Fruit fly (Drosophila melanogaster): ENCODE results near the gene PNUTS.

The PNUTS gene

DNA sequence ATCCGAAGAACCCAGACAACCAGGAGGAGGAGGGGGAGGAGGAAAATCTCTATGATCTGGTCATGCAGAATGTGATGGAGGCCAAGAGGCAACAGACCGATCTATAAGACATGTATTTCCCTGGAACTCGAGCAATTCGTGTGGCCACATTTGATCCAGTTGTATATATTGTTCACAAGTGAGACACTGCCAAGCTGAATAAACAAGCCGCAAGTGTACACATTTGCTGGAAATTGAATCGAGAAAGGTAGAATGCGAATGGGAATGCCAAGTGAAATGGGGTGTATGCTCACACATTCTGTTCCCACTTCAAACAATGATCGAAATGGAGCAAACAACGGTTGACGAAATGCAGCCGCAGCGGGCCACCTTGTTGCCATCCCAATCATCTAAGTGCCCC lies 14.3 kb upstream of the PNUTS start (continued):
- TF ChIP-seq CG4854 (GFP tag; optimal IDR thresholded peaks at IDR 0.05) (no peak), CG5180 (GFP tag; optimal IDR thresholded peaks at IDR 0.05) (no peak), Med (GFP tag) (peak; percentile 75), NK7.1 (GFP tag; optimal IDR thresholded peaks at IDR 0.05) (no peak), trh (GFP tag; optimal IDR thresholded peaks at IDR 0.05) (no peak), CG10274 (GFP tag; optimal IDR thresholded peaks at IDR 0.05) (no peak), cad (GFP tag; optimal IDR thresholded peaks at IDR 0.05) (no peak), Hr39 (optimal IDR thresholded peaks at IDR 0.05) (no peak), Ravus (GFP tag; IDR thresholded peaks at IDR 0.05) (no peak), chn (GFP tag; optimal IDR thresholded peaks at IDR 0.05) (no peak), CG34376 (GFP tag; optimal IDR thresholded peaks at IDR 0.05) (no peak), nerfin-1 (tag; optimal IDR thresholded peaks at IDR 0.05) (no peak), CTCF (GFP tag; optimal IDR thresholded peaks at IDR 0.05) (no peak), CG32767 (GFP tag; IDR thresholded peaks at IDR 0.05) (no peak), eyg (GFP tag; optimal IDR thresholded peaks at IDR 0.05) (no peak), CG11695 (GFP tag; IDR thresholded peaks at IDR 0.05) (no peak), CG17361 (GFP tag; IDR thresholded peaks at IDR 0.05) (no peak), CG1529 (GFP tag; optimal IDR thresholded peaks at IDR 0.05) (no peak), Oaz (GFP tag; IDR thresholded peaks at IDR 0.05) (no peak), hkb (optimal IDR thresholded peaks at IDR 0.05) (no peak), hkb (GFP tag; IDR thresholded peaks at IDR 0.05) (peak; percentile 64; the same call in 1 of the 2 replicates), Hey (tag; optimal IDR thresholded peaks at IDR 0.05) (no peak), kay (GFP tag; optimal IDR thresholded peaks at IDR 0.05) (no peak), danr (GFP tag; IDR thresholded peaks at IDR 0.05) (no peak), CG31388 (GFP tag; optimal IDR thresholded peaks at IDR 0.05) (no peak), cato (GFP tag; optimal IDR thresholded peaks at IDR 0.05; ENCODE audit: borderline replicate concordance) (no peak), peb (GFP tag; IDR thresholded peaks at IDR 0.05) (no peak), tup (GFP tag; optimal IDR thresholded peaks at IDR 0.05) (no peak), CG16815 (GFP tag; optimal IDR thresholded peaks at IDR 0.05) (no peak), zen2 (GFP tag; IDR thresholded peaks at IDR 0.05; ENCODE audit: partially characterized antibody) (no peak), CG10959 (GFP tag; IDR thresholded peaks at IDR 0.05) (no peak), hth (optimal IDR thresholded peaks at IDR 0.05) (no peak), CG9797 (GFP tag; optimal IDR thresholded peaks at IDR 0.05) (no peak), gcm2 (GFP tag; optimal IDR thresholded peaks at IDR 0.05) (no peak), CG1792 (GFP tag; optimal IDR thresholded peaks at IDR 0.05) (no peak), CoRest (tag; optimal IDR thresholded peaks at IDR 0.05) (no peak), jigr1 (GFP tag; IDR thresholded peaks at IDR 0.05) (no peak), CG9932 (GFP tag; IDR thresholded peaks at IDR 0.05) (no peak), sqz (GFP tag; optimal IDR thresholded peaks at IDR 0.05) (no peak), wek (GFP tag; optimal IDR thresholded peaks at IDR 0.05) (peak; percentile 25), ro (GFP tag; IDR thresholded peaks at IDR 0.05) (no peak), D19A (tag; optimal IDR thresholded peaks at IDR 0.05) (no peak), CG7372 (GFP tag; IDR thresholded peaks at IDR 0.05) (no peak), pzg (GFP tag; optimal IDR thresholded peaks at IDR 0.05) (no peak), zf30C (GFP tag; optimal IDR thresholded peaks at IDR 0.05) (no peak), D (optimal IDR thresholded peaks at IDR 0.05) (no peak), D (GFP tag; optimal IDR thresholded peaks at IDR 0.05) (no peak), H15 (GFP tag; IDR thresholded peaks at IDR 0.05) (no peak), MESR4 (GFP tag; optimal IDR thresholded peaks at IDR 0.05) (no peak), ham (GFP tag; IDR thresholded peaks at IDR 0.05) (no peak), CG10267 (tag; optimal IDR thresholded peaks at IDR 0.05) (no peak), CG17802 (tag; optimal IDR thresholded peaks at IDR 0.05) (no peak), wdn (GFP tag; IDR thresholded peaks at IDR 0.05) (no peak), CG10462 (GFP tag; optimal IDR thresholded peaks at IDR 0.05) (no peak), org-1 (GFP tag; optimal IDR thresholded peaks at IDR 0.05) (no peak)

Measured in whole organism, embryonic.